Worm (Caenorhabditis elegans): ENCODE data around the gene nhr-188.
A peak's percentile ranks its signal among the peaks of the same experiment; 100 is the strongest.

Gene nhr-188

ce11 chrV:3878223-3878622 is 20.6 kb upstream of the nhr-188 start, which contains the start of gene nhr-159:
TSS of gene nhr-159 (minus strand) at chrV:3878323.
- TF ChIP-seq hlh-1 (tag; optimal IDR thresholded peaks at IDR 0.05) (no peak), nhr-28 (tag; optimal IDR thresholded peaks at IDR 0.05) (no peak), unc-120 (tag; optimal IDR thresholded peaks at IDR 0.05; ENCODE audit: poor library complexity, severe bottlenecking) (no peak), tbx-8 (GFP tag; optimal IDR thresholded peaks at IDR 0.05) (no peak), ceh-39 (tag; optimal IDR thresholded peaks at IDR 0.05) (no peak), nhr-237 (tag; optimal IDR thresholded peaks at IDR 0.05) (no peak), nhr-76 (tag; optimal IDR thresholded peaks at IDR 0.05) (no peak), blmp-1 (tag; optimal IDR thresholded peaks at IDR 0.05) (no peak), nhr-12 (tag; optimal IDR thresholded peaks at IDR 0.05) (no peak), bed-3 (GFP tag; optimal IDR thresholded peaks at IDR 0.05) (no peak)

ce11 chrV:3877242-3877641 is 19.6 kb upstream of the nhr-188 start:
- TF ChIP-seq mep-1 (tag; optimal IDR thresholded peaks at IDR 0.05) (no peak), lsy-2 (tag; optimal IDR thresholded peaks at IDR 0.05) (no peak), lin-13 (tag; optimal IDR thresholded peaks at IDR 0.05) (no peak), ces-1 (GFP tag; optimal IDR thresholded peaks at IDR 0.05) (no peak), elt-3 (tag; optimal IDR thresholded peaks at IDR 0.05) (no peak)

- TF ChIP-seq sptf-1 (tag; optimal IDR thresholded peaks at IDR 0.05) (no peak), nhr-237 (tag; optimal IDR thresholded peaks at IDR 0.05) (no peak)
Observed at ce11 chrV:3874102-3874744, 16.6 kb upstream of the nhr-188 start, which contains the start of gene nhr-158. TSS of gene nhr-158 (minus strand) at chrV:3874152.

- TF ChIP-seq ztf-11 (tag; optimal IDR thresholded peaks at IDR 0.05) = no peak
- TF ChIP-seq ces-1 (GFP tag; optimal IDR thresholded peaks at IDR 0.05) = peak; percentile 37
Observed at ce11 chrV:3870359-3870758, 12.7 kb upstream of the nhr-188 start.

- no peak for TF ChIP-seq lin-13 (tag; optimal IDR thresholded peaks at IDR 0.05)
- no peak for TF ChIP-seq nhr-28 (tag; optimal IDR thresholded peaks at IDR 0.05)
- no peak for TF ChIP-seq hlh-1 (tag; optimal IDR thresholded peaks at IDR 0.05)
- no peak for TF ChIP-seq unc-39 (tag; optimal IDR thresholded peaks at IDR 0.05)
- TF ChIP-seq flh-1 (GFP tag; optimal IDR thresholded peaks at IDR 0.05) = no peak
- no peak for TF ChIP-seq elt-1 (tag; optimal IDR thresholded peaks at IDR 0.05; ENCODE audit: borderline replicate concordance, insufficient read depth)
- no peak for TF ChIP-seq sptf-1 (tag; optimal IDR thresholded peaks at IDR 0.05)
- TF ChIP-seq ceh-39 (tag; optimal IDR thresholded peaks at IDR 0.05) = no peak
- TF ChIP-seq nhr-12 (tag; optimal IDR thresholded peaks at IDR 0.05) = no peak
- no peak for TF ChIP-seq snpc-4 (tag; optimal IDR thresholded peaks at IDR 0.05)
- no peak for TF ChIP-seq nhr-237 (tag; optimal IDR thresholded peaks at IDR 0.05)
- no peak for TF ChIP-seq unc-62 (GFP tag; optimal IDR thresholded peaks at IDR 0.05)
- TF ChIP-seq ceh-83 (GFP tag; optimal IDR thresholded peaks at IDR 0.05) = no peak
- TF ChIP-seq blmp-1 (tag; optimal IDR thresholded peaks at IDR 0.05) = no peak
- TF ChIP-seq ham-2 (GFP tag; optimal IDR thresholded peaks at IDR 0.05) = no peak
- TF ChIP-seq M03D4.4 (tag; optimal IDR thresholded peaks at IDR 0.05) = no peak
- TF ChIP-seq nhr-2 (tag; optimal IDR thresholded peaks at IDR 0.05) = no peak
- no peak for TF ChIP-seq zip-8 (tag; optimal IDR thresholded peaks at IDR 0.05)
- TF ChIP-seq sem-2 (GFP tag; optimal IDR thresholded peaks at IDR 0.05) = no peak
Observed at ce11 chrV:3868905-3869304, 11.2 kb upstream of the nhr-188 start, which contains the start of gene nhr-157. TSS of gene nhr-157 (minus strand) at chrV:3869005.

- TF ChIP-seq drap-1 (GFP tag; optimal IDR thresholded peaks at IDR 0.05) (no peak), elt-3 (tag; optimal IDR thresholded peaks at IDR 0.05) (no peak), unc-62 (GFP tag; optimal IDR thresholded peaks at IDR 0.05) (no peak), elt-1 (tag; optimal IDR thresholded peaks at IDR 0.05; ENCODE audit: borderline replicate concordance, insufficient read depth) (peak; percentile 66), pha-4 (tag; optimal IDR thresholded peaks at IDR 0.05) (no peak), zip-8 (tag; optimal IDR thresholded peaks at IDR 0.05) (peak; percentile 48), ztf-11 (tag; optimal IDR thresholded peaks at IDR 0.05) (no peak), sptf-1 (tag; optimal IDR thresholded peaks at IDR 0.05) (no peak)
Observed at ce11 chrV:3865273-3865672, 7.6 kb upstream of the nhr-188 start.
